Fruit fly (Drosophila melanogaster) whole organism, embryonic: ENCODE measurements around the gene CG42366.

Source experiments
- Blimp-1 ChIP-seq: fragments of 200-800 bp; sonication (Bioruptor generic); optimal IDR thresholded peaks from 3 replicates; lab custom pipeline; 2018; ENCODE audit warnings: missing biosample characterization, missing genetic modification characterization, mild to moderate bottlenecking, moderate library complexity, missing genetic modification reagents
- CG10274 ChIP-seq: fragments of 200-800 bp; sonication (Bioruptor generic); optimal IDR thresholded peaks from 3 replicates; lab custom pipeline; 2017; ENCODE audit warnings: missing biosample characterization, mild to moderate bottlenecking, missing genetic modification characterization
- CG11560 ChIP-seq: fragments of 200-800 bp; sonication (Bioruptor generic); IDR thresholded peaks from 3 replicates; pipeline ENCODE4 v1.3.6; 2022; ENCODE audit warnings: missing biosample characterization, missing genetic modification characterization
- CG13894 ChIP-seq: fragments of 200-800 bp; sonication (Bioruptor generic); optimal IDR thresholded peaks from 3 replicates; lab custom pipeline; 2018; ENCODE audit warnings: missing biosample characterization, mild to moderate bottlenecking, missing genetic modification characterization, moderate library complexity
- CG14860 ChIP-seq: fragments of 200-800 bp; sonication (Bioruptor generic); IDR thresholded peaks from 3 replicates; pipeline ENCODE4 v1.3.6; 2022; ENCODE audit warnings: missing biosample characterization, missing genetic modification characterization; ENCODE audit not compliant: partially characterized antibody
- CG15011 ChIP-seq: fragments of 200-800 bp; sonication (Bioruptor generic); optimal IDR thresholded peaks from 3 replicates; lab custom pipeline; 2018; ENCODE audit warnings: missing biosample characterization, mild to moderate bottlenecking, missing genetic modification characterization
- CG15479 ChIP-seq: fragments of 200-800 bp; sonication (Bioruptor generic); optimal IDR thresholded peaks from 3 replicates; lab custom pipeline; 2019; ENCODE audit warnings: missing biosample characterization, mild to moderate bottlenecking, missing genetic modification characterization, moderate library complexity
- CG2116 ChIP-seq: fragments of 200-800 bp; sonication (Bioruptor generic); optimal IDR thresholded peaks from 3 replicates; lab custom pipeline; 2018; ENCODE audit warnings: missing biosample characterization, mild to moderate bottlenecking, missing genetic modification characterization
- CG3407 ChIP-seq: fragments of 200-800 bp; sonication (Bioruptor generic); optimal IDR thresholded peaks from 2 replicates; lab custom pipeline; 2018; ENCODE audit warnings: missing biosample characterization, mild to moderate bottlenecking, missing genetic modification characterization
- CG34376 ChIP-seq: fragments of 200-800 bp; sonication (Bioruptor generic); optimal IDR thresholded peaks from 2 replicates; lab custom pipeline; 2018; ENCODE audit warnings: missing biosample characterization, mild to moderate bottlenecking, missing genetic modification characterization
- CG3847 ChIP-seq: fragments of 200-800 bp; sonication (Bioruptor generic); IDR thresholded peaks from 2 replicates; pipeline ENCODE4 v1.3.6; 2022; ENCODE audit warnings: missing biosample characterization, missing genetic modification characterization
- CG4282 ChIP-seq: fragments of 200-800 bp; sonication (Bioruptor generic); optimal IDR thresholded peaks from 2 replicates; lab custom pipeline; 2016; ENCODE audit warnings: missing biosample characterization, missing genetic modification characterization
- CG4617 ChIP-seq: fragments of 200-800 bp; sonication (Bioruptor generic); optimal IDR thresholded peaks from 3 replicates; lab custom pipeline; 2016; ENCODE audit warnings: missing biosample characterization, missing genetic modification characterization, borderline replicate concordance
- CG4730 ChIP-seq: fragments of 200-800 bp; sonication (Bioruptor generic); IDR thresholded peaks from 2 replicates; pipeline ENCODE4 v1.3.6; 2022; ENCODE audit warnings: missing biosample characterization, missing genetic modification characterization
- CG4820 ChIP-seq: fragments of 200-800 bp; sonication (Bioruptor generic); optimal IDR thresholded peaks from 3 replicates; lab custom pipeline; 2016; ENCODE audit warnings: missing biosample characterization, missing genetic modification characterization
- CG7839 ChIP-seq: fragments of 200-800 bp; sonication (Bioruptor generic); optimal IDR thresholded peaks from 3 replicates; lab custom pipeline; 2018; ENCODE audit warnings: missing biosample characterization, mild to moderate bottlenecking, missing genetic modification characterization, moderate library complexity
- CG9437 ChIP-seq: fragments of 200-800 bp; sonication (Bioruptor generic); optimal IDR thresholded peaks from 2 replicates; lab custom pipeline; 2018; ENCODE audit warnings: missing biosample characterization, mild to moderate bottlenecking, missing genetic modification characterization
- CHES-1-like ChIP-seq: fragments of 200-800 bp; sonication (Bioruptor generic); optimal IDR thresholded peaks from 2 replicates; lab custom pipeline; 2016; ENCODE audit warnings: missing biosample characterization, missing genetic modification characterization
- Dbx ChIP-seq: fragments of 200-800 bp; sonication (Bioruptor generic); IDR thresholded peaks from 3 replicates; pipeline ENCODE4 v1.3.6; 2022; ENCODE audit warnings: missing biosample characterization, missing genetic modification characterization
- Dll ChIP-seq: fragments of 200-800 bp; sonication (Bioruptor generic); IDR thresholded peaks from 4 replicates; pipeline ENCODE4 v1.3.6; 2022; ENCODE audit warnings: missing biosample characterization, missing genetic modification characterization; ENCODE audit not compliant: partially characterized antibody
- Dref ChIP-seq: fragments of 200-800 bp; sonication (Bioruptor generic); IDR thresholded peaks from 2 replicates; pipeline ENCODE4 v1.3.6; 2022; ENCODE audit warnings: missing biosample characterization, missing genetic modification characterization
- HmgZ ChIP-seq: fragments of 200-800 bp; sonication (Bioruptor generic); optimal IDR thresholded peaks from 2 replicates; lab custom pipeline; 2018; ENCODE audit warnings: missing biosample characterization, mild to moderate bottlenecking, missing genetic modification characterization
- Hsf ChIP-seq: fragments of 200-800 bp; sonication (Bioruptor generic); optimal IDR thresholded peaks from 3 replicates; lab custom pipeline; 2016; ENCODE audit warnings: missing biosample characterization, missing genetic modification characterization
- MBD-R2 ChIP-seq: fragments of 200-800 bp; sonication (Bioruptor generic); IDR thresholded peaks from 2 replicates; pipeline ENCODE4 v1.3.6; 2022; ENCODE audit warnings: missing biosample characterization, missing genetic modification characterization
- MESR4 ChIP-seq: fragments of 200-800 bp; sonication (Bioruptor generic); optimal IDR thresholded peaks from 2 replicates; lab custom pipeline; 2018; ENCODE audit warnings: missing biosample characterization, mild to moderate bottlenecking, missing genetic modification characterization, moderate library complexity
- Max ChIP-seq: fragments of 200-800 bp; sonication (Bioruptor generic); optimal IDR thresholded peaks from 2 replicates; lab custom pipeline; 2016; ENCODE audit warnings: missing biosample characterization, mild to moderate bottlenecking, missing genetic modification characterization
- Myb ChIP-seq: fragments of 200-800 bp; sonication (Bioruptor generic); optimal IDR thresholded peaks from 2 replicates; lab custom pipeline; 2016; ENCODE audit warnings: missing biosample characterization, missing genetic modification characterization
- NC2β ChIP-seq: fragments of 200-800 bp; sonication (Bioruptor generic); optimal IDR thresholded peaks from 2 replicates; lab custom pipeline; 2016; ENCODE audit warnings: missing biosample characterization, missing genetic modification characterization
- Ptx1 ChIP-seq: fragments of 200-800 bp; sonication (Bioruptor generic); IDR thresholded peaks from 2 replicates; pipeline ENCODE4 v1.3.6; 2022; ENCODE audit warnings: missing biosample characterization, missing genetic modification characterization
- Scr ChIP-seq: fragments of 200-800 bp; sonication (Bioruptor generic); IDR thresholded peaks from 2 replicates; pipeline ENCODE4 v1.3.6; 2022; ENCODE audit warnings: missing biosample characterization, missing genetic modification characterization; ENCODE audit not compliant: partially characterized antibody
- YL-1 ChIP-seq: fragments of 200-800 bp; sonication (Bioruptor generic); optimal IDR thresholded peaks from 3 replicates; lab custom pipeline; 2017; ENCODE audit warnings: missing biosample characterization, mild to moderate bottlenecking, missing genetic modification characterization
- ac ChIP-seq: fragments of 200-800 bp; sonication (Bioruptor generic); optimal IDR thresholded peaks from 3 replicates; lab custom pipeline; 2017; ENCODE audit warnings: missing biosample characterization, mild to moderate bottlenecking, missing genetic modification characterization
- bbx ChIP-seq: fragments of 200-800 bp; sonication (Bioruptor generic); IDR thresholded peaks from 2 replicates; pipeline ENCODE4 v1.3.6; 2022; ENCODE audit warnings: missing biosample characterization, missing genetic modification characterization; ENCODE audit not compliant: partially characterized antibody
- croc ChIP-seq: fragments of 200-800 bp; sonication (Bioruptor generic); conservative IDR thresholded peaks from 3 replicates; pipeline ENCODE4 v1.3.6; 2022; ENCODE audit warnings: missing biosample characterization, missing genetic modification characterization
- cwo ChIP-seq: fragments of 200-800 bp; sonication (Bioruptor generic); optimal IDR thresholded peaks from 3 replicates; lab custom pipeline; 2017; ENCODE audit warnings: missing biosample characterization, missing genetic modification characterization, mild to moderate bottlenecking, moderate library complexity, missing genetic modification reagents
- disco-r ChIP-seq: fragments of 200-800 bp; sonication (Bioruptor generic); optimal IDR thresholded peaks from 2 replicates; lab custom pipeline; 2016; ENCODE audit warnings: missing biosample characterization, missing genetic modification characterization
- eyg ChIP-seq: fragments of 200-800 bp; sonication (Bioruptor generic); optimal IDR thresholded peaks from 3 replicates; lab custom pipeline; 2016; ENCODE audit warnings: missing biosample characterization, missing genetic modification characterization
- gfzf ChIP-seq: fragments of 200-800 bp; sonication (Bioruptor generic); optimal IDR thresholded peaks from 2 replicates; lab custom pipeline; 2016; ENCODE audit warnings: missing biosample characterization, mild to moderate bottlenecking, missing genetic modification characterization, moderate library complexity
- grau ChIP-seq: fragments of 200-800 bp; optimal IDR thresholded peaks from 3 replicates; lab custom pipeline; 2019; ENCODE audit warnings: missing biosample characterization, mild to moderate bottlenecking, missing genetic modification characterization, moderate library complexity
- gsb ChIP-seq: fragments of 200-800 bp; sonication (Bioruptor generic); IDR thresholded peaks from 2 replicates; pipeline ENCODE4 v1.3.6; 2022; ENCODE audit warnings: missing biosample characterization, missing genetic modification characterization
- h ChIP-seq: fragments of >200 bp; optimal IDR thresholded peaks from 2 replicates; lab custom pipeline; 2017
- inv ChIP-seq: fragments of 200-800 bp; sonication (Bioruptor generic); IDR thresholded peaks from 2 replicates; pipeline ENCODE4 v1.3.6; 2022; ENCODE audit warnings: missing biosample characterization, missing genetic modification characterization; ENCODE audit not compliant: partially characterized antibody
- knrl ChIP-seq: fragments of 200-800 bp; sonication (Bioruptor generic); IDR thresholded peaks from 3 replicates; pipeline ENCODE4 v1.3.6; 2022; ENCODE audit warnings: missing biosample characterization, missing genetic modification characterization; ENCODE audit not compliant: partially characterized antibody
- nau ChIP-seq: fragments of 200-800 bp; sonication (Bioruptor generic); optimal IDR thresholded peaks from 3 replicates; lab custom pipeline; 2017; ENCODE audit warnings: missing biosample characterization, mild to moderate bottlenecking, missing genetic modification characterization, missing genetic modification reagents
- pho ChIP-seq: fragments of 200-800 bp; sonication (Bioruptor generic); optimal IDR thresholded peaks from 2 replicates; lab custom pipeline; 2016; ENCODE audit warnings: missing biosample characterization, missing genetic modification characterization
- pzg ChIP-seq: fragments of 200-800 bp; sonication (Bioruptor generic); optimal IDR thresholded peaks from 3 replicates; lab custom pipeline; 2018; ENCODE audit warnings: missing biosample characterization, mild to moderate bottlenecking, missing genetic modification characterization, moderate library complexity
- run ChIP-seq: fragments of 200-800 bp; sonication (Bioruptor generic); optimal IDR thresholded peaks from 3 replicates; lab custom pipeline; 2018; ENCODE audit warnings: missing biosample characterization, mild to moderate bottlenecking, missing genetic modification characterization
- sens ChIP-seq: fragments of 200-800 bp; sonication (Bioruptor generic); peaks from one replicate; lab custom pipeline; 2016; ENCODE audit warnings: missing biosample characterization, missing genetic modification characterization
- sisA ChIP-seq: fragments of 200-800 bp; sonication (Bioruptor generic); IDR thresholded peaks from 2 replicates; pipeline ENCODE4 v1.3.6; 2022; ENCODE audit warnings: missing biosample characterization, missing genetic modification characterization
- vnd ChIP-seq: fragments of 200-800 bp; sonication (Bioruptor generic); IDR thresholded peaks from 3 replicates; pipeline ENCODE4 v1.3.6; 2022; ENCODE audit warnings: missing biosample characterization, missing genetic modification characterization; ENCODE audit not compliant: partially characterized antibody
- z ChIP-seq: fragments of 200-800 bp; sonication (Bioruptor generic); IDR thresholded peaks from 3 replicates; pipeline ENCODE4 v1.3.6; 2022; ENCODE audit warnings: missing biosample characterization, missing genetic modification characterization

Gene CG42366

dm6 chr2L:9893183-9893582, 31.8 kb upstream of the CG42366 start, which contains the start of gene mtDNA-helicase (continued):
- no peak for TF ChIP-seq CG11560 (tag; lab: Robert Waterston, UW)
- no peak for TF ChIP-seq grau
- peak; percentile 72; the same call in 3 of the 4 replicates for TF ChIP-seq Dll (GFP tag; lab: Robert Waterston, UW)
- no peak for TF ChIP-seq CG15479 (GFP tag; lab: Kevin White, UChicago)
- peak; percentile 1 for TF ChIP-seq gfzf (GFP tag; lab: Kevin White, UChicago)
- TF ChIP-seq pho (GFP tag; lab: Kevin White, UChicago) = no peak
- peak; percentile 41; the same call in 2 of the 3 replicates for TF ChIP-seq knrl (GFP tag; lab: Robert Waterston, UW)
- peak; percentile 6 for TF ChIP-seq CHES-1-like (GFP tag; lab: Kevin White, UChicago)
- no peak for TF ChIP-seq CG4820 (GFP tag; lab: Kevin White, UChicago)
- TF ChIP-seq bbx = peak; percentile 60; the same call in 1 of the 2 replicates
- no peak for TF ChIP-seq run
- peak; percentile 62 for TF ChIP-seq Scr
- no peak for TF ChIP-seq eyg (GFP tag; lab: Kevin White, UChicago)
- TF ChIP-seq CG2116 (GFP tag; lab: Kevin White, UChicago) = peak; percentile 94
- TF ChIP-seq CG4730 (GFP tag; lab: Robert Waterston, UW) = no peak
- no peak for TF ChIP-seq disco-r (GFP tag; lab: Kevin White, UChicago)
- TF ChIP-seq MBD-R2 (GFP tag; lab: Robert Waterston, UW) = peak; percentile 75
- 0 out of 3 replicates have a peak, but pooled peaks have one; percentile 41 for TF ChIP-seq vnd
- no peak for TF ChIP-seq CG7839 (tag; lab: Kevin White, UChicago)
- no peak for TF ChIP-seq CG4282
- peak; percentile 18 for TF ChIP-seq Max
- TF ChIP-seq Hsf = no peak
- no peak for TF ChIP-seq CG15011 (GFP tag; lab: Kevin White, UChicago)
- TF ChIP-seq Myb (GFP tag; lab: Kevin White, UChicago) = peak; percentile 37
- TF ChIP-seq sisA (GFP tag; lab: Robert Waterston, UW) = no peak
- TF ChIP-seq NC2β (GFP tag; lab: Kevin White, UChicago) = no peak
- peak; percentile 16 for TF ChIP-seq CG34376 (GFP tag; lab: Kevin White, UChicago)
- TF ChIP-seq sens = peak; percentile 73
- peak; percentile 42; the same call in 2 of the 3 replicates for TF ChIP-seq CG14860 (GFP tag; lab: Robert Waterston, UW)
- TF ChIP-seq cwo (GFP tag; lab: Kevin White, UChicago) = no peak
- no peak for TF ChIP-seq nau (GFP tag; lab: Kevin White, UChicago)
- no peak for TF ChIP-seq CG10274
- no peak for TF ChIP-seq CG4617 (GFP tag; lab: Kevin White, UChicago)
- peak; percentile 37 for TF ChIP-seq YL-1
- no peak for TF ChIP-seq gsb (GFP tag; lab: Robert Waterston, UW)
- no peak for TF ChIP-seq CG3847 (GFP tag; lab: Robert Waterston, UW)
- no peak for TF ChIP-seq inv
- no peak for TF ChIP-seq croc (GFP tag; lab: Robert Waterston, UW)
- peak; percentile 52 for TF ChIP-seq MESR4
- TF ChIP-seq Dbx = no peak
- no peak for TF ChIP-seq CG13894
- TF ChIP-seq Ptx1 = no peak
- peak; percentile 41 for TF ChIP-seq HmgZ (tag; lab: Kevin White, UChicago)
- TF ChIP-seq CG9437 (GFP tag; lab: Kevin White, UChicago) = peak; percentile 23
- TF ChIP-seq h (lab: Kevin White, UChicago) = no peak
- no peak for TF ChIP-seq z
- TF ChIP-seq pzg (GFP tag; lab: Kevin White, UChicago) = peak; percentile 36
- no peak for TF ChIP-seq CG3407 (GFP tag; lab: Kevin White, UChicago)
- no peak for TF ChIP-seq ac (GFP tag; lab: Kevin White, UChicago)
- TF ChIP-seq Dref (GFP tag; lab: Robert Waterston, UW) = peak; percentile 72
- no peak for TF ChIP-seq Blimp-1
